Worm (Caenorhabditis elegans) whole organism, young adult: ENCODE data around the gene C47D2.1.

Experiments used
- B0336.3 ChIP-seq: fragments of 200-800 bp; sonication (Bioruptor generic); IDR thresholded peaks from 2 replicates; pipeline ENCODE4 v1.3.6; 2022; ENCODE audit warnings: missing genetic modification characterization, missing compliant biosample characterization
- T26A5.8 ChIP-seq: sonication (generic microtip); optimal IDR thresholded peaks from 2 replicates; lab custom pipeline; 2016; ENCODE audit warnings: missing genetic modification characterization, missing compliant biosample characterization
- ZK185.1 ChIP-seq: sonication (generic microtip); optimal IDR thresholded peaks from 2 replicates; lab custom pipeline; 2016; ENCODE audit warnings: mild to moderate bottlenecking, missing genetic modification characterization, missing compliant biosample characterization; ENCODE audit not compliant: poor library complexity, severe bottlenecking

C47D2.1 gene

ce11 chrX:8262734-8263133 lies 47.9 kb downstream of the C47D2.1 start:
- no peak for TF ChIP-seq T26A5.8
- no peak for TF ChIP-seq ZK185.1 (tag; lab: Kevin White, UChicago)
- no peak for TF ChIP-seq B0336.3
- TF ChIP-seq, all 124 proteins: peak for 0
